Worm (Caenorhabditis elegans) whole organism, midembryonic: Measurements from ENCODE around the gene eri-12.

Experiments
- T22C8.4 ChIP-seq: fragments of 200-800 bp; sonication (Bioruptor generic); IDR thresholded peaks from 2 replicates; pipeline ENCODE4 v1.3.6; 2022; ENCODE audit warnings: missing genetic modification characterization, missing compliant biosample characterization
- ref-1 ChIP-seq: fragments of 200-800 bp; sonication (Bioruptor generic); conservative IDR thresholded peaks from 2 replicates; pipeline ENCODE4 v1.3.6; 2022; ENCODE audit warnings: missing genetic modification reagents, missing genetic modification characterization, missing compliant biosample characterization
- tab-1 ChIP-seq: fragments of 200-800 bp; sonication (Bioruptor generic); IDR thresholded peaks from 2 replicates; pipeline ENCODE4 v1.3.6; 2022; ENCODE audit warnings: missing genetic modification characterization, missing compliant biosample characterization

ce11 chrIV:12193338-12193737 lies 36.7 kb downstream of the eri-12 start:
- TF ChIP-seq T22C8.4 (GFP tag; lab: Robert Waterston, UW) (no peak), ref-1 (no peak), tab-1 (GFP tag; lab: Robert Waterston, UW) (no peak)
